Worm (Caenorhabditis elegans) whole organism, midembryonic: ENCODE results near the gene mrps-25.

ENCODE experiments used
- klf-2 ChIP-seq: fragments of 200-800 bp; sonication (Bioruptor generic); conservative IDR thresholded peaks from 2 replicates; pipeline ENCODE4 v1.3.6; 2022; ENCODE audit warnings: missing genetic modification reagents, missing genetic modification characterization, missing compliant biosample characterization
- ztf-23 ChIP-seq: fragments of 200-800 bp; sonication (Bioruptor generic); IDR thresholded peaks from 2 replicates; pipeline ENCODE4 v1.3.6; 2022; ENCODE audit warnings: missing genetic modification reagents, missing genetic modification characterization, missing compliant biosample characterization

DNA sequence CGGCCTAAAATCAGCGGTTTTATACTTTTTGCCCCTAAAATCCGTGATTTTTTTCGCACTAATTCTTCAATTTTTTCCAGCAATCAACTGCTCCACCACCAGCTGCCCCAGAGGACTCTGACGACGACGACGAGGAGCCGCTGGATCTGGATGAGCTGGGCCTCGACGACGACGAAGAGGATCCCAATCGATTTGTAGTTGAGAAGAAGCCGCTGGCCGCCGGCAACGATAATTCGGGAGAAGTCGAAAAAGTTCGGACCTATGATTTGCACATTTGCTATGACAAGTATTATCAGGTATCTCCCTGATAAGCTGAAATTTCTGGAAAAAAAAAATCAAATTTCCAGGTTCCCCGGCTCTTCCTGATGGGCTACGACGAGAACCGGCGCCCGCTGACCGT lies 44.9 kb upstream of the mrps-25 start:
- TF ChIP-seq klf-2 (GFP tag; lab: Robert Waterston, UW), result no peak
- no peak for TF ChIP-seq ztf-23 (GFP tag; lab: Robert Waterston, UW)
